Fruit fly (Drosophila melanogaster) Kc167 (cell line): ENCODE data around the gene CG9986.

ENCODE experiments used
- Myc ChIP-seq: fragments of >200 bp; optimal IDR thresholded peaks from 2 replicates; lab custom pipeline; 2017; ENCODE audit warnings: missing external identifiers
- Sin3A ChIP-seq: fragments of >200 bp; optimal IDR thresholded peaks from 2 replicates; lab custom pipeline; 2018; ENCODE audit warnings: missing external identifiers
- h ChIP-seq: fragments of >200 bp; optimal IDR thresholded peaks from 3 replicates; lab custom pipeline; 2018; ENCODE audit warnings: missing external identifiers
- insv ChIP-seq: fragments of >200 bp; optimal IDR thresholded peaks from 3 replicates; lab custom pipeline; 2018; ENCODE audit warnings: missing external identifiers
- psq ChIP-seq: fragments of >200 bp; optimal IDR thresholded peaks from 2 replicates; lab custom pipeline; 2017; ENCODE audit warnings: missing external identifiers
- ttk ChIP-seq: sonication (Bioruptor generic); optimal IDR thresholded peaks from 2 replicates; lab custom pipeline; 2017; ENCODE audit warnings: missing external identifiers

The CG9986 gene

dm6 chr3R:28605835-28606234, at the start of gene CG9986:
TSS of gene CG9986 (plus strand) at chr3R:28606079.
- no peak for TF ChIP-seq insv
- no peak for TF ChIP-seq psq (lab: Kevin White, UChicago)
- no peak for TF ChIP-seq ttk
- TF ChIP-seq Myc (lab: Kevin White, UChicago): no peak
- no peak for TF ChIP-seq Sin3A (lab: Kevin White, UChicago)
- TF ChIP-seq h (lab: Kevin White, UChicago): no peak

dm6 chr3R:28556385-28556784, 49.5 kb upstream of the CG9986 start:
- TF ChIP-seq h (lab: Kevin White, UChicago) (no peak), insv (no peak), psq (lab: Kevin White, UChicago) (no peak), ttk (no peak), Sin3A (lab: Kevin White, UChicago) (no peak), Myc (lab: Kevin White, UChicago) (no peak)

dm6 chr3R:28558801-28559200, 47.1 kb upstream of the CG9986 start:
- TF ChIP-seq Myc (lab: Kevin White, UChicago) (no peak), insv (no peak), Sin3A (lab: Kevin White, UChicago) (no peak), psq (lab: Kevin White, UChicago) (no peak), ttk (no peak)

dm6 chr3R:28561320-28561831, 44.5 kb upstream of the CG9986 start:
- TF ChIP-seq psq (lab: Kevin White, UChicago): no peak
- no peak for TF ChIP-seq Myc (lab: Kevin White, UChicago)
- TF ChIP-seq ttk: no peak
- no peak for TF ChIP-seq Sin3A (lab: Kevin White, UChicago)
- no peak for TF ChIP-seq insv
- no peak for TF ChIP-seq h (lab: Kevin White, UChicago)

- TF ChIP-seq ttk: no peak
Measured at dm6 chr3R:28562654-28563198, 43.2 kb upstream of the CG9986 start.

dm6 chr3R:28563531-28563930, 42.3 kb upstream of the CG9986 start:
- TF ChIP-seq ttk (no peak), Myc (lab: Kevin White, UChicago) (no peak), h (lab: Kevin White, UChicago) (no peak), insv (no peak), Sin3A (lab: Kevin White, UChicago) (no peak), psq (lab: Kevin White, UChicago) (no peak)

- TF ChIP-seq insv: no peak
- no peak for TF ChIP-seq psq (lab: Kevin White, UChicago)
- no peak for TF ChIP-seq Sin3A (lab: Kevin White, UChicago)
- TF ChIP-seq ttk: no peak
- no peak for TF ChIP-seq h (lab: Kevin White, UChicago)
- TF ChIP-seq Myc (lab: Kevin White, UChicago): no peak
Measured at dm6 chr3R:28568095-28568750, 37.7 kb upstream of the CG9986 start.

dm6 chr3R:28569529-28570175, 36.2 kb upstream of the CG9986 start:
- no peak for TF ChIP-seq Myc (lab: Kevin White, UChicago)
- TF ChIP-seq h (lab: Kevin White, UChicago): no peak
- TF ChIP-seq ttk: no peak
- TF ChIP-seq Sin3A (lab: Kevin White, UChicago): no peak
- no peak for TF ChIP-seq psq (lab: Kevin White, UChicago)
- TF ChIP-seq insv: no peak

dm6 chr3R:28570805-28571204, 35.1 kb upstream of the CG9986 start:
- TF ChIP-seq Sin3A (lab: Kevin White, UChicago): no peak
- no peak for TF ChIP-seq Myc (lab: Kevin White, UChicago)
- TF ChIP-seq insv: no peak
- TF ChIP-seq h (lab: Kevin White, UChicago): no peak
- no peak for TF ChIP-seq ttk
- TF ChIP-seq psq (lab: Kevin White, UChicago): no peak

- TF ChIP-seq Myc (lab: Kevin White, UChicago): no peak
- no peak for TF ChIP-seq h (lab: Kevin White, UChicago)
- no peak for TF ChIP-seq Sin3A (lab: Kevin White, UChicago)
- no peak for TF ChIP-seq ttk
- no peak for TF ChIP-seq psq (lab: Kevin White, UChicago)
- no peak for TF ChIP-seq insv
Measured at dm6 chr3R:28572692-28573643, 32.9 kb upstream of the CG9986 start.

- TF ChIP-seq h (lab: Kevin White, UChicago): no peak
- TF ChIP-seq Sin3A (lab: Kevin White, UChicago): no peak
- no peak for TF ChIP-seq psq (lab: Kevin White, UChicago)
- no peak for TF ChIP-seq Myc (lab: Kevin White, UChicago)
- no peak for TF ChIP-seq ttk
- TF ChIP-seq insv: no peak
Measured at dm6 chr3R:28576838-28577237, 29.0 kb upstream of the CG9986 start.
